Worm (Caenorhabditis elegans) whole organism, L4/young adult: ENCODE results near the gene dpf-4.

Source experiments
- W03F9.2 ChIP-seq: fragments of 150-350 bp; optimal IDR thresholded peaks from 2 replicates; lab custom pipeline; 2014; ENCODE audit warnings: missing biosample characterization, missing genetic modification characterization
- dao-5 ChIP-seq: sonication (generic microtip); optimal IDR thresholded peaks from 2 replicates; lab custom pipeline; 2016; ENCODE audit warnings: missing genotype, missing genetic modification characterization, moderate library complexity, missing compliant biosample characterization
- him-1 ChIP-seq: sonication (generic microtip); optimal IDR thresholded peaks from 2 replicates; lab custom pipeline; 2016; ENCODE audit warnings: missing genotype, missing genetic modification reagents, missing genetic modification characterization, missing compliant biosample characterization

DNA sequence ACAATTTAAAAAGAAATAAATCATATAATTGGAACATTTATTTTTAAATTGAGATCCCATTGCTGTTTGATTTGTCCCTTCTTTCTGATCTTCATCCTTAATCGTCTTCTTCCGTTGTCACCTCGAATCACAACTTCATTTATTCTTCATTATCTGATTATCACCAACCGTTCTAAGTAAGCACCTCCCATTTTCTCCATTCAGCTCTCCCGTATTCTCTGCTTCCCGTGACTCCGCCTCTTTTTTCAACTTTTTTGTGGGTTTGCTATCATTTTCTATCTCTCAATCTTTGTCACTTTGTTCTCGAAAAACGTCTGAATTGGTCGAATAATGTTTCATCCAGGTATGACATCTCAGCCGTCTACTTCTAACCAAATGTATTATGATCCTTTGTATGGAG is 43.2 kb upstream of the dpf-4 start, which contains the start of gene sma-4:
- TF ChIP-seq him-1 (tag; lab: Kevin White, UChicago) (no peak), dao-5 (no peak), W03F9.2 (no peak)
